Worm (Caenorhabditis elegans): ENCODE measurements around the gene R09F10.3.

R09F10.3 gene

ce11 chrX:8274869-8275268, 19.6 kb upstream of the R09F10.3 start, which contains the start of gene ksr-1:
TSS of gene ksr-1 (plus strand) at chrX:8275169.
- TF ChIP-seq mls-2 (tag; optimal IDR thresholded peaks at IDR 0.05) = no peak
- no peak for TF ChIP-seq nhr-12 (tag; optimal IDR thresholded peaks at IDR 0.05)
- no peak for TF ChIP-seq elt-1 (tag; optimal IDR thresholded peaks at IDR 0.05; ENCODE audit: borderline replicate concordance, insufficient read depth)
- no peak for TF ChIP-seq blmp-1 (tag; optimal IDR thresholded peaks at IDR 0.05)
- no peak for TF ChIP-seq unc-62 (GFP tag; optimal IDR thresholded peaks at IDR 0.05)
- TF ChIP-seq tbx-8 (GFP tag; optimal IDR thresholded peaks at IDR 0.05) = no peak
- no peak for TF ChIP-seq drap-1 (GFP tag; optimal IDR thresholded peaks at IDR 0.05)
- TF ChIP-seq nhr-237 (tag; optimal IDR thresholded peaks at IDR 0.05) = no peak
- TF ChIP-seq bed-3 (GFP tag; optimal IDR thresholded peaks at IDR 0.05) = no peak
- TF ChIP-seq pha-4 (tag; optimal IDR thresholded peaks at IDR 0.05) = no peak
- TF ChIP-seq sptf-1 (tag; optimal IDR thresholded peaks at IDR 0.05) = no peak
- no peak for TF ChIP-seq mep-1 (tag; optimal IDR thresholded peaks at IDR 0.05)
- no peak for TF ChIP-seq mab-5 (tag; optimal IDR thresholded peaks at IDR 0.05)
- TF ChIP-seq zip-8 (tag; optimal IDR thresholded peaks at IDR 0.05) = no peak
- TF ChIP-seq sem-2 (GFP tag; optimal IDR thresholded peaks at IDR 0.05) = no peak
- no peak for TF ChIP-seq unc-39 (tag; optimal IDR thresholded peaks at IDR 0.05)
- no peak for TF ChIP-seq elt-3 (tag; optimal IDR thresholded peaks at IDR 0.05)
- no peak for TF ChIP-seq snpc-4 (tag; optimal IDR thresholded peaks at IDR 0.05)
- TF ChIP-seq ceh-83 (GFP tag; optimal IDR thresholded peaks at IDR 0.05) = no peak

DNA sequence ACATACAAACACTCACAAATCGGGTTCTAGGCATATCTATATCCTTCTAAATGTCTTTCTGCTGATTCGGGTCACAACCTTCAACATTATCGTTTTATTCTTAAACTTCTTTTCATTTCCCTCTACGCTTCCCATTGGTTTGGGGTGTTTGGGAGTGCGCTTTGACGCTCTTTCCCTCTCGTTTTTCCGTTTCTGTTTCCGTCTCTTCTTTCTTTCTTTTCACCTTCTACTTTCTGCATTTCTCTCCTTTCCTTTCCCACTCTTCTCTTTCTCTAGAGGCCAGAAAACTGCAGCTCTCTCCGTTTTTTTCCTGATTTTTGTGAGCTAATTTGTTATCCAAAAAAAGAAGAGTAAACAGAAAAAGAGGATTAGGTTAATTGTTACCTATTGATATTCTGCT, 18.1 kb upstream of the R09F10.3 start:
- TF ChIP-seq sptf-1 (tag; optimal IDR thresholded peaks at IDR 0.05) (peak; percentile 18), unc-120 (tag; optimal IDR thresholded peaks at IDR 0.05; ENCODE audit: poor library complexity, severe bottlenecking) (peak; percentile 42), elt-3 (tag; optimal IDR thresholded peaks at IDR 0.05) (no peak)

- TF ChIP-seq tbx-8 (GFP tag; optimal IDR thresholded peaks at IDR 0.05) (no peak), lin-13 (tag; optimal IDR thresholded peaks at IDR 0.05) (no peak)
Measured at ce11 chrX:8276984-8277383, 17.4 kb upstream of the R09F10.3 start.

DNA sequence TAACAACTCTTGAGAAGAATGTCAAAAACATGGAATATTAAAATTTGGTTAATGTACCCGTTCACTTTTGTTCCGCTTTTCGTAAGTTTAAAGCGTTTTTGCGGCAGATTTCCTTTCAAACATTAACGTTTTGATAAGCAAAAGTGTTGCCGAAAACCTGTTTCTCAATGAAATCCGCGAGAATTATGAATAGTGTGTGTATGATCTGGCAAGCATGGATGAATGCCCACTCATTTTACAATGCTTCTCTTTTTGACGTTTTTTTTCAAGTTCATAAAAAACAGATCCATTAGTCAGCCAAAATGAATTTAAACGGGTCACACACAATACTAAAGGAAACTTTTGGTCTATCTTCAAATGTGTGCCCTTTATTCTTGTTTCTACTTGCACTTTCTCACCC, 10.4 kb upstream of the R09F10.3 start:
- no peak for TF ChIP-seq nhr-28 (tag; optimal IDR thresholded peaks at IDR 0.05)
- no peak for TF ChIP-seq ham-2 (GFP tag; optimal IDR thresholded peaks at IDR 0.05)
- no peak for TF ChIP-seq mep-1 (tag; optimal IDR thresholded peaks at IDR 0.05)
- TF ChIP-seq cnd-1 (tag; optimal IDR thresholded peaks at IDR 0.05) = no peak
- TF ChIP-seq sptf-1 (tag; optimal IDR thresholded peaks at IDR 0.05) = no peak
- TF ChIP-seq tbx-8 (GFP tag; optimal IDR thresholded peaks at IDR 0.05) = no peak

DNA sequence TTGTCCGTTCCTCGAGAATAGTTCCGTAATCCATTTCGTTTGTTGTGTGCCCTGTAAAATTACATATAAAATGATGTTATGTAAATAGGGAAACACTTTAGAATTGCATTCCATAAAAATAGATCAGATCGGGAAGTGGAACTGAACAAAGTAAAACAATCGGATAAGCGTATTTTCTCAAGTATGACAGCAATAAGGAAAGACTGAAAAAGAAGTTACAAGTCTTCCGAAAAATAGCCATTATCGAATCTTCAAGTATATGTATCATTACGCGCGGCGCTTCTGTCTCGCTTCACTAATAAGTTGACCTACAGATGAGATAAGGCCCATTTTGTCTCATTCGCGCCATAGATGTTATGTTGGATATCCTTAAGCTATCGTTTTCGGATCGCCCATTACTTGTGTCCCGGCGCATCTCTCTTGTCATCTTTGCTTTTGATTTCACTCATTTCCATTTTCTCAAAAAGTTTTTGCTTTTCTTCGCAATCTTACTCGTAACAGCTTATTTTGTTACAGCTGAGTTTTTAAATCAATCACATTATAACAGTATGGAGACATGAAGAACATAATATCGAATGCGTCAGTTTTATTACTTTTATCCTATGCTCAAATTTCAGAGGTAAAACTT, 9.1 kb upstream of the R09F10.3 start, which contains the start of the genes fis-2 and F13B9.2:
Gene fis-2, minus strand, starts transcription at position 51 of the 628 bp plus-strand sequence.
Gene F13B9.2, plus strand, starts transcription at position 515 of the 628 bp plus-strand sequence.
- TF ChIP-seq nhr-2 (tag; optimal IDR thresholded peaks at IDR 0.05) (no peak), ces-1 (GFP tag; optimal IDR thresholded peaks at IDR 0.05) (no peak), ham-2 (GFP tag; optimal IDR thresholded peaks at IDR 0.05) (peak; percentile 36), blmp-1 (tag; optimal IDR thresholded peaks at IDR 0.05) (peak; percentile 1), elt-1 (tag; optimal IDR thresholded peaks at IDR 0.05; ENCODE audit: borderline replicate concordance, insufficient read depth) (peak; percentile 89)

DNA sequence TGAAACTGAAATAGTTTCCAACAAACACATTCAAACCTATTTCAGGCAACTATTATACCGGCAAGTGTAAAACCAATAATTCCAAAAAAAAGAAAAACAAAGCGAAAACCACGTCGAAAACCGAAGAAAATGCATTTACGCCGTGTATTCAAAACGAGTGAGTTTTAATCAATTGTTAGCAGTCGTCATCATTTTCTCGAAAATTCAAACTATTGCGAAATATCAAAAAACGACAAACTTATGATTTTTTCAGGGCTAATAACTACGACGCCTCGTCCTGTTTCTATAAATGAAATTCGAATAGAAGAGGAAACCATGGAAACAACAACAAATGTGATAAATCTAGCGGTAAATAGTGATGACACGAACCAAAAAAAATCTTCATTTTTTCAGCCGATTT, 8.3 kb upstream of the R09F10.3 start:
- TF ChIP-seq sem-2 (GFP tag; optimal IDR thresholded peaks at IDR 0.05) (no peak), cnd-1 (tag; optimal IDR thresholded peaks at IDR 0.05) (no peak), tbx-8 (GFP tag; optimal IDR thresholded peaks at IDR 0.05) (no peak), M03D4.4 (tag; optimal IDR thresholded peaks at IDR 0.05) (no peak), zip-8 (tag; optimal IDR thresholded peaks at IDR 0.05) (no peak), nhr-28 (tag; optimal IDR thresholded peaks at IDR 0.05) (no peak), snpc-4 (tag; optimal IDR thresholded peaks at IDR 0.05) (no peak), flh-1 (GFP tag; optimal IDR thresholded peaks at IDR 0.05) (no peak), sptf-1 (tag; optimal IDR thresholded peaks at IDR 0.05) (no peak), ces-1 (GFP tag; optimal IDR thresholded peaks at IDR 0.05) (no peak), nhr-12 (tag; optimal IDR thresholded peaks at IDR 0.05) (no peak), drap-1 (GFP tag; optimal IDR thresholded peaks at IDR 0.05) (no peak), elt-3 (tag; optimal IDR thresholded peaks at IDR 0.05) (no peak), mls-2 (tag; optimal IDR thresholded peaks at IDR 0.05) (no peak)
